Fruit fly (Drosophila melanogaster) whole organism, embryonic: Measurements from ENCODE around the gene CG14439.

Experiments
- Aef1 ChIP-seq: fragments of 200-800 bp; sonication (Bioruptor generic); IDR thresholded peaks from 3 replicates; pipeline ENCODE4 v1.3.6; 2022; ENCODE audit warnings: missing biosample characterization, missing genetic modification characterization
- Bteb2 ChIP-seq: fragments of 200-800 bp; sonication (Bioruptor generic); optimal IDR thresholded peaks from 2 replicates; lab custom pipeline; 2016; ENCODE audit warnings: missing biosample characterization, missing genetic modification characterization
- CG10431 ChIP-seq: fragments of 200-800 bp; sonication (Bioruptor generic); optimal IDR thresholded peaks from 3 replicates; lab custom pipeline; 2018; ENCODE audit warnings: missing biosample characterization, mild to moderate bottlenecking, missing genetic modification characterization
- CG10543 ChIP-seq: fragments of 200-800 bp; sonication (Bioruptor generic); optimal IDR thresholded peaks from 3 replicates; lab custom pipeline; 2017; ENCODE audit warnings: missing biosample characterization, mild to moderate bottlenecking, missing genetic modification characterization, moderate library complexity
- CG11093 ChIP-seq: fragments of 200-800 bp; sonication (Bioruptor generic); IDR thresholded peaks from 3 replicates; pipeline ENCODE4 v1.3.6; 2022; ENCODE audit warnings: missing biosample characterization, missing genetic modification characterization
- CG12236 ChIP-seq: fragments of 200-800 bp; sonication (Bioruptor generic); optimal IDR thresholded peaks from 2 replicates; lab custom pipeline; 2016; ENCODE audit warnings: missing biosample characterization, missing genetic modification characterization
- CG14014 ChIP-seq: fragments of 200-800 bp; sonication (Bioruptor generic); IDR thresholded peaks from 2 replicates; pipeline ENCODE4 v1.3.6; 2022; ENCODE audit warnings: missing biosample characterization, missing genetic modification characterization
- CG16815 ChIP-seq: fragments of 200-800 bp; sonication (Bioruptor generic); optimal IDR thresholded peaks from 3 replicates; lab custom pipeline; 2017; ENCODE audit warnings: missing biosample characterization, mild to moderate bottlenecking, missing genetic modification characterization
- CG18011 ChIP-seq: fragments of 200-800 bp; sonication (Bioruptor generic); optimal IDR thresholded peaks from 2 replicates; lab custom pipeline; 2017; ENCODE audit warnings: missing biosample characterization, missing genetic modification characterization, mild to moderate bottlenecking, moderate library complexity, missing genotype
- CG18599 ChIP-seq: fragments of 200-800 bp; sonication (Bioruptor generic); optimal IDR thresholded peaks from 3 replicates; lab custom pipeline; 2017; ENCODE audit warnings: missing biosample characterization, missing genetic modification characterization, mild to moderate bottlenecking, moderate library complexity, missing genetic modification reagents
- CG30431 ChIP-seq: fragments of 200-800 bp; sonication (Bioruptor generic); optimal IDR thresholded peaks from 2 replicates; lab custom pipeline; 2017; ENCODE audit warnings: missing biosample characterization, missing genetic modification characterization
- CG3838 ChIP-seq: fragments of 200-800 bp; sonication (Bioruptor generic); optimal IDR thresholded peaks from 3 replicates; lab custom pipeline; 2016; ENCODE audit warnings: missing biosample characterization, missing genetic modification characterization
- CG4617 ChIP-seq: fragments of 200-800 bp; sonication (Bioruptor generic); optimal IDR thresholded peaks from 3 replicates; lab custom pipeline; 2016; ENCODE audit warnings: missing biosample characterization, missing genetic modification characterization, borderline replicate concordance
- CG8089 ChIP-seq: fragments of 200-800 bp; sonication (Bioruptor generic); optimal IDR thresholded peaks from 3 replicates; lab custom pipeline; 2016; ENCODE audit warnings: missing biosample characterization, missing genetic modification characterization
- CG8478 ChIP-seq: fragments of >200 bp; optimal IDR thresholded peaks from 2 replicates; lab custom pipeline; 2018
- CG9609 ChIP-seq: fragments of 200-800 bp; sonication (Bioruptor generic); optimal IDR thresholded peaks from 3 replicates; lab custom pipeline; 2016; ENCODE audit warnings: missing biosample characterization, missing genetic modification characterization
- Chrac-16 ChIP-seq: fragments of 200-800 bp; sonication (Bioruptor generic); optimal IDR thresholded peaks from 3 replicates; lab custom pipeline; 2016; ENCODE audit warnings: missing biosample characterization, missing genetic modification characterization
- Dip2 ChIP-seq: fragments of 200-800 bp; sonication (Bioruptor generic); IDR thresholded peaks from 2 replicates; pipeline ENCODE4 v1.3.6; 2022; ENCODE audit warnings: missing biosample characterization, missing genetic modification characterization
- Eip74EF ChIP-seq, 2 experiments: fragments of 200-800 bp in 1 of 2; fragments of >200 bp in 1 of 2; sonication (Bioruptor generic) in 1 of 2; optimal IDR thresholded peaks; 2 replicates each; lab custom pipeline; 2017 to 2019; ENCODE audit warnings: missing biosample characterization in 2 of 2, missing genetic modification characterization in 2 of 2, mild to moderate bottlenecking in 1 of 2, moderate library complexity in 1 of 2
- H15 ChIP-seq: fragments of 200-800 bp; sonication (Bioruptor generic); IDR thresholded peaks from 3 replicates; pipeline ENCODE4 v1.3.6; 2022; ENCODE audit warnings: missing biosample characterization, missing genetic modification characterization
- Hr78 ChIP-seq, 2 experiments: fragments of 200-800 bp in 1 of 2; fragments of >200 bp in 1 of 2; sonication (Bioruptor generic) in 1 of 2; optimal IDR thresholded peaks; 2 replicates each; lab custom pipeline; 2017 to 2019; ENCODE audit warnings: missing biosample characterization in 2 of 2, missing genetic modification characterization in 2 of 2, mild to moderate bottlenecking in 1 of 2, moderate library complexity in 1 of 2
- Myb ChIP-seq: fragments of 200-800 bp; sonication (Bioruptor generic); optimal IDR thresholded peaks from 2 replicates; lab custom pipeline; 2016; ENCODE audit warnings: missing biosample characterization, missing genetic modification characterization
- Scr ChIP-seq: fragments of 200-800 bp; sonication (Bioruptor generic); IDR thresholded peaks from 2 replicates; pipeline ENCODE4 v1.3.6; 2022; ENCODE audit warnings: missing biosample characterization, missing genetic modification characterization; ENCODE audit not compliant: partially characterized antibody
- Sry-δ ChIP-seq: fragments of 200-800 bp; sonication (Bioruptor generic); optimal IDR thresholded peaks from 2 replicates; lab custom pipeline; 2016; ENCODE audit warnings: missing biosample characterization, missing genetic modification characterization
- Xrp1 ChIP-seq: fragments of 200-800 bp; sonication (Bioruptor generic); IDR thresholded peaks from 2 replicates; pipeline ENCODE4 v1.3.6; 2022; ENCODE audit warnings: missing biosample characterization, missing genetic modification characterization
- YL-1 ChIP-seq: fragments of 200-800 bp; sonication (Bioruptor generic); optimal IDR thresholded peaks from 3 replicates; lab custom pipeline; 2017; ENCODE audit warnings: missing biosample characterization, mild to moderate bottlenecking, missing genetic modification characterization
- bowl ChIP-seq: fragments of 200-800 bp; sonication (Bioruptor generic); IDR thresholded peaks from 2 replicates; pipeline ENCODE4 v1.3.6; 2022; ENCODE audit warnings: missing biosample characterization, missing genetic modification characterization
- br ChIP-seq: fragments of >200 bp; optimal IDR thresholded peaks from 2 replicates; lab custom pipeline; 2017
- cwo ChIP-seq: fragments of 200-800 bp; sonication (Bioruptor generic); optimal IDR thresholded peaks from 3 replicates; lab custom pipeline; 2017; ENCODE audit warnings: missing biosample characterization, missing genetic modification characterization, mild to moderate bottlenecking, moderate library complexity, missing genetic modification reagents
- dm ChIP-seq: fragments of 200-800 bp; sonication (Bioruptor generic); optimal IDR thresholded peaks from 3 replicates; lab custom pipeline; 2016; ENCODE audit warnings: missing biosample characterization, missing genetic modification characterization
- fd64A ChIP-seq: fragments of 200-800 bp; sonication (Bioruptor generic); optimal IDR thresholded peaks from 3 replicates; lab custom pipeline; 2018; ENCODE audit warnings: missing biosample characterization, mild to moderate bottlenecking, missing genetic modification characterization
- her ChIP-seq: fragments of 200-800 bp; sonication (Bioruptor generic); optimal IDR thresholded peaks from 2 replicates; lab custom pipeline; 2016; ENCODE audit warnings: missing biosample characterization, missing genetic modification characterization
- jumu ChIP-seq: fragments of 200-800 bp; sonication (Bioruptor generic); optimal IDR thresholded peaks from 3 replicates; lab custom pipeline; 2016; ENCODE audit warnings: missing biosample characterization, missing genetic modification characterization
- lab ChIP-seq: fragments of 200-800 bp; sonication (Bioruptor generic); optimal IDR thresholded peaks from 3 replicates; lab custom pipeline; 2017; ENCODE audit warnings: missing biosample characterization, missing genetic modification characterization, mild to moderate bottlenecking, moderate library complexity, missing genetic modification reagents
- nau ChIP-seq: fragments of 200-800 bp; sonication (Bioruptor generic); optimal IDR thresholded peaks from 3 replicates; lab custom pipeline; 2017; ENCODE audit warnings: missing biosample characterization, mild to moderate bottlenecking, missing genetic modification characterization, missing genetic modification reagents
- otp ChIP-seq: fragments of 200-800 bp; sonication (Bioruptor generic); IDR thresholded peaks from 3 replicates; pipeline ENCODE4, ENCODE4 v1.3.6; 2022; ENCODE audit warnings: missing biosample characterization, missing genetic modification characterization
- pfk ChIP-seq: fragments of 200-800 bp; sonication (Bioruptor generic); optimal IDR thresholded peaks from 2 replicates; lab custom pipeline; 2018; ENCODE audit warnings: missing biosample characterization, mild to moderate bottlenecking, missing genetic modification characterization, moderate library complexity
- pho ChIP-seq: fragments of 200-800 bp; sonication (Bioruptor generic); optimal IDR thresholded peaks from 2 replicates; lab custom pipeline; 2016; ENCODE audit warnings: missing biosample characterization, missing genetic modification characterization
- pita ChIP-seq: fragments of 200-800 bp; sonication (Bioruptor generic); optimal IDR thresholded peaks from 2 replicates; lab custom pipeline; 2017; ENCODE audit warnings: missing biosample characterization, mild to moderate bottlenecking, missing genetic modification characterization
- sens ChIP-seq: fragments of 200-800 bp; sonication (Bioruptor generic); peaks from one replicate; lab custom pipeline; 2016; ENCODE audit warnings: missing biosample characterization, missing genetic modification characterization
- sima ChIP-seq: fragments of 200-800 bp; sonication (Bioruptor generic); optimal IDR thresholded peaks from 2 replicates; lab custom pipeline; 2016; ENCODE audit warnings: missing biosample characterization, missing genetic modification characterization
- sob ChIP-seq: fragments of 200-800 bp; sonication (Bioruptor generic); IDR thresholded peaks from 2 replicates; pipeline ENCODE4 v1.3.6; 2022; ENCODE audit warnings: missing biosample characterization, missing genetic modification characterization
- ssp ChIP-seq: fragments of 200-800 bp; sonication (Bioruptor generic); IDR thresholded peaks from 2 replicates; pipeline ENCODE4 v1.3.6; 2022; ENCODE audit warnings: missing biosample characterization, missing genetic modification characterization
- tio ChIP-seq: fragments of 200-800 bp; sonication (Bioruptor generic); optimal IDR thresholded peaks from 2 replicates; lab custom pipeline; 2017; ENCODE audit warnings: missing biosample characterization, missing genetic modification characterization, inconsistent platforms

Gene CG14439

dm6 chrX:6744088-6744487 is 3.3 kb upstream of the CG14439 start, which contains the start of gene RpL17 (continued):
- peak; percentile 92 for TF ChIP-seq pho (GFP tag; lab: Kevin White, UChicago)
- TF ChIP-seq sima = peak; percentile 71
- peak; percentile 58 for TF ChIP-seq cwo (GFP tag; lab: Kevin White, UChicago)
- TF ChIP-seq jumu (GFP tag; lab: Kevin White, UChicago) = peak; percentile 72
- TF ChIP-seq Aef1 (GFP tag; lab: Robert Waterston, UW) = peak; percentile 83
- TF ChIP-seq ssp (GFP tag; lab: Robert Waterston, UW) = peak; percentile 65
- TF ChIP-seq CG14014 (GFP tag; lab: Robert Waterston, UW) = peak; percentile 81
- TF ChIP-seq lab (GFP tag; lab: Kevin White, UChicago) = peak; percentile 94
- TF ChIP-seq Eip74EF (GFP tag; optimal IDR thresholded peaks at IDR 0.05; lab: Kevin White, UChicago) = peak in 1 of 2 experiments; percentile 79
- TF ChIP-seq pita (GFP tag; lab: Kevin White, UChicago) = peak; percentile 89
- peak; percentile 98 for TF ChIP-seq YL-1 (GFP tag; lab: Kevin White, UChicago)
- TF ChIP-seq CG12236 = peak; percentile 78
- TF ChIP-seq sob (GFP tag; lab: Robert Waterston, UW) = peak; percentile 93
- peak; percentile 78 for TF ChIP-seq CG30431 (GFP tag; lab: Kevin White, UChicago)
- TF ChIP-seq CG3838 = peak; percentile 62
- peak; percentile 90 for TF ChIP-seq otp (GFP tag; lab: Robert Waterston, UW)
- no peak for TF ChIP-seq Scr (GFP tag; lab: Robert Waterston, UW)
- peak; percentile 70 for TF ChIP-seq pfk (GFP tag; lab: Kevin White, UChicago)
- peak; percentile 80 for TF ChIP-seq H15 (GFP tag; lab: Robert Waterston, UW)
- TF ChIP-seq CG9609 = peak; percentile 84
- TF ChIP-seq CG16815 = peak; percentile 63
- TF ChIP-seq bowl (GFP tag; lab: Robert Waterston, UW) = peak; percentile 66; the same call in 1 of the 2 replicates
- TF ChIP-seq dm = peak; percentile 93
- peak; percentile 84 for TF ChIP-seq CG10431
- peak; percentile 85 for TF ChIP-seq nau (GFP tag; lab: Kevin White, UChicago)
- peak; percentile 83 for TF ChIP-seq her (GFP tag; lab: Kevin White, UChicago)
- peak; percentile 7 for TF ChIP-seq tio (GFP tag; lab: Kevin White, UChicago)
- no peak for TF ChIP-seq br (lab: Kevin White, UChicago)
- TF ChIP-seq Myb (GFP tag; lab: Kevin White, UChicago) = peak; percentile 69
- TF ChIP-seq Xrp1 (GFP tag; lab: Robert Waterston, UW) = peak; percentile 53; the same call in 1 of the 2 replicates
- TF ChIP-seq Chrac-16 (GFP tag; lab: Kevin White, UChicago) = peak; percentile 57
- TF ChIP-seq CG10543 (GFP tag; lab: Kevin White, UChicago) = peak; percentile 89
- peak; percentile 70 for TF ChIP-seq CG4617 (GFP tag; lab: Kevin White, UChicago)
- TF ChIP-seq Hr78 (GFP tag; optimal IDR thresholded peaks at IDR 0.05; lab: Kevin White, UChicago) = peak in 1 of 2 experiments; percentile 45
- TF ChIP-seq CG18011 (GFP tag; lab: Kevin White, UChicago) = peak; percentile 80
- no peak for TF ChIP-seq CG8478 (lab: Kevin White, UChicago)
- peak; percentile 76 for TF ChIP-seq Bteb2 (GFP tag; lab: Kevin White, UChicago)
- TF ChIP-seq fd64A = peak; percentile 81
- TF ChIP-seq sens (GFP tag; lab: Kevin White, UChicago) = peak; percentile 96
- TF ChIP-seq CG8089 (GFP tag; lab: Kevin White, UChicago) = peak; percentile 75
- TF ChIP-seq Dip2 (GFP tag; lab: Robert Waterston, UW) = no peak
- TF ChIP-seq Sry-δ (GFP tag; lab: Kevin White, UChicago) = peak; percentile 60
- TF ChIP-seq CG11093 (GFP tag; lab: Robert Waterston, UW) = 0 out of 3 replicates have a peak, but pooled peaks have one; percentile 17
- peak; percentile 87 for TF ChIP-seq CG18599 (GFP tag; lab: Kevin White, UChicago)
- TF ChIP-seq, all 482 proteins: peak for 419
